Fruit fly (Drosophila melanogaster) whole organism, embryonic: Measurements from ENCODE around the gene frtz.
A peak's percentile ranks its signal among the peaks of the same experiment; 100 is the strongest.

ENCODE experiments used
- CG10462 ChIP-seq: fragments of 200-800 bp; sonication (Bioruptor generic); optimal IDR thresholded peaks from 2 replicates; lab custom pipeline; 2016; ENCODE audit warnings: missing biosample characterization, missing genetic modification characterization
- CG12155 ChIP-seq: fragments of 200-800 bp; sonication (Bioruptor generic); optimal IDR thresholded peaks from 3 replicates; lab custom pipeline; 2016; ENCODE audit warnings: missing biosample characterization, missing genetic modification characterization
- CG12659 ChIP-seq: fragments of 200-800 bp; sonication (Bioruptor generic); optimal IDR thresholded peaks from 3 replicates; lab custom pipeline; 2017; ENCODE audit warnings: mild to moderate bottlenecking, missing biosample characterization, missing genetic modification reagents, missing genetic modification characterization
- CG14014 ChIP-seq: fragments of 200-800 bp; sonication (Bioruptor generic); IDR thresholded peaks from 2 replicates; pipeline ENCODE4 v1.3.6; 2022; ENCODE audit warnings: missing biosample characterization, missing genetic modification characterization
- CG14710 ChIP-seq: fragments of 200-800 bp; sonication (Bioruptor generic); optimal IDR thresholded peaks from 3 replicates; lab custom pipeline; 2019; ENCODE audit warnings: missing biosample characterization, mild to moderate bottlenecking, missing genetic modification characterization, moderate library complexity
- CG14860 ChIP-seq: fragments of 200-800 bp; sonication (Bioruptor generic); IDR thresholded peaks from 3 replicates; pipeline ENCODE4 v1.3.6; 2022; ENCODE audit warnings: missing biosample characterization, missing genetic modification characterization; ENCODE audit not compliant: partially characterized antibody
- CG14965 ChIP-seq: fragments of 200-800 bp; sonication (Bioruptor generic); optimal IDR thresholded peaks from 2 replicates; lab custom pipeline; 2016; ENCODE audit warnings: missing biosample characterization, missing genetic modification characterization, borderline replicate concordance
- CG1529 ChIP-seq: fragments of 200-800 bp; sonication (Bioruptor generic); optimal IDR thresholded peaks from 3 replicates; lab custom pipeline; 2018; ENCODE audit warnings: missing biosample characterization, missing genetic modification characterization
- CG15514 ChIP-seq: fragments of 200-800 bp; sonication (Bioruptor generic); optimal IDR thresholded peaks from 3 replicates; lab custom pipeline; 2017; ENCODE audit warnings: missing biosample characterization, missing genetic modification characterization, mild to moderate bottlenecking, moderate library complexity, missing genetic modification reagents
- CG15696 ChIP-seq: fragments of 200-800 bp; sonication (Bioruptor generic); optimal IDR thresholded peaks from 2 replicates; lab custom pipeline; 2019; ENCODE audit warnings: missing biosample characterization, mild to moderate bottlenecking, missing genetic modification characterization, moderate library complexity
- CG17568 ChIP-seq: fragments of 200-800 bp; sonication (Bioruptor generic); optimal IDR thresholded peaks from 2 replicates; lab custom pipeline; 2018; ENCODE audit warnings: missing biosample characterization, mild to moderate bottlenecking, missing genetic modification characterization, moderate library complexity
- CG2116 ChIP-seq: fragments of 200-800 bp; sonication (Bioruptor generic); optimal IDR thresholded peaks from 3 replicates; lab custom pipeline; 2018; ENCODE audit warnings: missing biosample characterization, mild to moderate bottlenecking, missing genetic modification characterization
- CG2678 ChIP-seq: fragments of 200-800 bp; sonication (Bioruptor generic); optimal IDR thresholded peaks from 3 replicates; lab custom pipeline; 2019; ENCODE audit warnings: missing biosample characterization, mild to moderate bottlenecking, missing genetic modification characterization, moderate library complexity
- CG2712 ChIP-seq: fragments of 200-800 bp; optimal IDR thresholded peaks from 3 replicates; lab custom pipeline; 2019; ENCODE audit warnings: missing biosample characterization, mild to moderate bottlenecking, missing genetic modification characterization, moderate library complexity
- CG3847 ChIP-seq: fragments of 200-800 bp; sonication (Bioruptor generic); IDR thresholded peaks from 2 replicates; pipeline ENCODE4 v1.3.6; 2022; ENCODE audit warnings: missing biosample characterization, missing genetic modification characterization
- CG6272 ChIP-seq: fragments of 200-800 bp; sonication (Bioruptor generic); IDR thresholded peaks from 2 replicates; pipeline ENCODE4 v1.3.6; 2022; ENCODE audit warnings: missing biosample characterization, missing genetic modification characterization
- CG6791 ChIP-seq: fragments of 200-800 bp; sonication (Bioruptor generic); IDR thresholded peaks from 3 replicates; pipeline ENCODE4 v1.3.6; 2022; ENCODE audit warnings: missing biosample characterization, missing genetic modification characterization; ENCODE audit not compliant: partially characterized antibody
- Dip3 ChIP-seq: fragments of 200-800 bp; sonication (Bioruptor generic); optimal IDR thresholded peaks from 3 replicates; lab custom pipeline; 2016; ENCODE audit warnings: missing biosample characterization, missing genetic modification characterization
- Dref ChIP-seq: fragments of 200-800 bp; sonication (Bioruptor generic); IDR thresholded peaks from 2 replicates; pipeline ENCODE4 v1.3.6; 2022; ENCODE audit warnings: missing biosample characterization, missing genetic modification characterization
- Ets97D ChIP-seq: fragments of 200-800 bp; sonication (Bioruptor generic); optimal IDR thresholded peaks from 3 replicates; lab custom pipeline; 2016; ENCODE audit warnings: missing biosample characterization, missing genetic modification characterization
- Hmr ChIP-seq: fragments of 200-800 bp; sonication (Bioruptor generic); optimal IDR thresholded peaks from 3 replicates; lab custom pipeline; 2017; ENCODE audit warnings: mild to moderate bottlenecking, missing biosample characterization, missing genetic modification reagents, missing genetic modification characterization
- Hmx ChIP-seq: fragments of 200-800 bp; sonication (Bioruptor generic); optimal IDR thresholded peaks from 2 replicates; lab custom pipeline; 2016; ENCODE audit warnings: missing biosample characterization, missing genetic modification characterization
- Hsf ChIP-seq: fragments of 200-800 bp; sonication (Bioruptor generic); optimal IDR thresholded peaks from 3 replicates; lab custom pipeline; 2016; ENCODE audit warnings: missing biosample characterization, missing genetic modification characterization
- Lhr ChIP-seq: fragments of 200-800 bp; sonication (Bioruptor generic); optimal IDR thresholded peaks from 3 replicates; lab custom pipeline; 2017; ENCODE audit warnings: mild to moderate bottlenecking, missing biosample characterization, missing genetic modification reagents, missing genetic modification characterization
- Med ChIP-seq: fragments of 200-800 bp; sonication (Bioruptor generic); peaks from one replicate; lab custom pipeline; 2016; ENCODE audit warnings: missing biosample characterization, missing genetic modification characterization, mild to moderate bottlenecking, inconsistent platforms, moderate library complexity
- Neu2 ChIP-seq: fragments of 200-800 bp; sonication (Bioruptor generic); optimal IDR thresholded peaks from 3 replicates; lab custom pipeline; 2016; ENCODE audit warnings: missing biosample characterization, missing genetic modification characterization, borderline replicate concordance
- Scr ChIP-seq: fragments of 200-800 bp; sonication (Bioruptor generic); IDR thresholded peaks from 2 replicates; pipeline ENCODE4 v1.3.6; 2022; ENCODE audit warnings: missing biosample characterization, missing genetic modification characterization; ENCODE audit not compliant: partially characterized antibody
- Taf1 ChIP-seq: fragments of 200-800 bp; sonication (Bioruptor generic); IDR thresholded peaks from 2 replicates; pipeline ENCODE4 v1.3.6; 2022; ENCODE audit warnings: missing biosample characterization, missing genetic modification characterization
- Usf ChIP-seq: fragments of 200-800 bp; sonication (Bioruptor generic); optimal IDR thresholded peaks from 2 replicates; lab custom pipeline; 2017; ENCODE audit warnings: missing genotype, missing biosample characterization, missing genetic modification characterization
- bcd ChIP-seq: fragments of 200-800 bp; sonication (Bioruptor generic); optimal IDR thresholded peaks from 2 replicates; lab custom pipeline; 2017; ENCODE audit warnings: missing biosample characterization, mild to moderate bottlenecking, missing genetic modification characterization
- crp ChIP-seq, 2 experiments: fragments of 200-800 bp; sonication (Bioruptor generic); optimal IDR thresholded peaks; 2 replicates in 1 of 2; 3 replicates in 1 of 2; lab custom pipeline; 2017; ENCODE audit warnings: missing biosample characterization in 2 of 2, missing genetic modification characterization in 2 of 2, mild to moderate bottlenecking in 1 of 2, moderate library complexity in 1 of 2
- dimm ChIP-seq: fragments of 200-800 bp; sonication (Bioruptor generic); IDR thresholded peaks from 2 replicates; pipeline ENCODE4 v1.3.6; 2022; ENCODE audit warnings: missing biosample characterization, missing genetic modification characterization
- fd102C ChIP-seq: fragments of 200-800 bp; sonication (Bioruptor generic); optimal IDR thresholded peaks from 2 replicates; lab custom pipeline; 2018; ENCODE audit warnings: missing biosample characterization, mild to moderate bottlenecking, missing genetic modification characterization, moderate library complexity
- gcm ChIP-seq: fragments of 200-800 bp; sonication (Bioruptor generic); optimal IDR thresholded peaks from 2 replicates; lab custom pipeline; 2019; ENCODE audit warnings: missing biosample characterization, mild to moderate bottlenecking, missing genetic modification characterization, moderate library complexity
- gfzf ChIP-seq: fragments of 200-800 bp; sonication (Bioruptor generic); optimal IDR thresholded peaks from 2 replicates; lab custom pipeline; 2016; ENCODE audit warnings: missing biosample characterization, mild to moderate bottlenecking, missing genetic modification characterization, moderate library complexity
- insv ChIP-seq, 2 experiments: fragments of 200-800 bp; sonication (Bioruptor generic); optimal IDR thresholded peaks; 3 replicates each; lab custom pipeline; 2016 to 2018; ENCODE audit warnings: missing biosample characterization in 2 of 2, missing genetic modification characterization in 2 of 2
- lilli ChIP-seq: fragments of 200-800 bp; sonication (Bioruptor generic); optimal IDR thresholded peaks from 3 replicates; lab custom pipeline; 2016; ENCODE audit warnings: missing biosample characterization, missing genetic modification characterization
- lmd ChIP-seq: fragments of 200-800 bp; sonication (Bioruptor generic); IDR thresholded peaks from 2 replicates; pipeline ENCODE4 v1.3.6; 2022; ENCODE audit warnings: missing biosample characterization, missing genetic modification characterization
- maf-S ChIP-seq: fragments of 200-800 bp; sonication (Bioruptor generic); optimal IDR thresholded peaks from 2 replicates; lab custom pipeline; 2016; ENCODE audit warnings: missing biosample characterization, missing genetic modification characterization
- nerfin-2 ChIP-seq: fragments of 200-800 bp; sonication (Bioruptor generic); IDR thresholded peaks from 2 replicates; pipeline ENCODE4 v1.3.6; 2022; ENCODE audit warnings: missing biosample characterization, missing genetic modification characterization; ENCODE audit not compliant: partially characterized antibody
- ranshi ChIP-seq: fragments of 200-800 bp; sonication (Bioruptor generic); IDR thresholded peaks from 2 replicates; pipeline ENCODE4 v1.3.6; 2022; ENCODE audit warnings: missing biosample characterization, missing genetic modification characterization
- row ChIP-seq: fragments of 200-800 bp; sonication (Bioruptor generic); IDR thresholded peaks from 3 replicates; pipeline ENCODE4 v1.3.6; 2022; ENCODE audit warnings: missing biosample characterization, missing genetic modification characterization
- sna ChIP-seq: fragments of 200-800 bp; sonication (Bioruptor generic); IDR thresholded peaks from 2 replicates; pipeline ENCODE4 v1.3.6; 2022; ENCODE audit warnings: missing biosample characterization, missing genetic modification characterization; ENCODE audit not compliant: partially characterized antibody
- sob ChIP-seq: fragments of 200-800 bp; sonication (Bioruptor generic); IDR thresholded peaks from 2 replicates; pipeline ENCODE4 v1.3.6; 2022; ENCODE audit warnings: missing biosample characterization, missing genetic modification characterization
- tgo ChIP-seq: fragments of 200-800 bp; sonication (Bioruptor generic); IDR thresholded peaks from 3 replicates; pipeline ENCODE4 v1.3.6; 2022; ENCODE audit warnings: missing biosample characterization, missing genetic modification characterization
- tio ChIP-seq: fragments of 200-800 bp; sonication (Bioruptor generic); optimal IDR thresholded peaks from 2 replicates; lab custom pipeline; 2017; ENCODE audit warnings: missing biosample characterization, missing genetic modification characterization, inconsistent platforms
- usp ChIP-seq: fragments of >200 bp; optimal IDR thresholded peaks from 2 replicates; lab custom pipeline; 2017; ENCODE audit warnings: missing biosample characterization, missing genetic modification characterization
- wdn ChIP-seq: fragments of 200-800 bp; sonication (Bioruptor generic); IDR thresholded peaks from 2 replicates; pipeline ENCODE4 v1.3.6; 2022; ENCODE audit warnings: missing biosample characterization, missing genetic modification characterization
- zf30C ChIP-seq: fragments of 200-800 bp; sonication (Bioruptor generic); optimal IDR thresholded peaks from 3 replicates; lab custom pipeline; 2018; ENCODE audit warnings: missing biosample characterization, mild to moderate bottlenecking, missing genetic modification characterization

Gene frtz

DNA sequence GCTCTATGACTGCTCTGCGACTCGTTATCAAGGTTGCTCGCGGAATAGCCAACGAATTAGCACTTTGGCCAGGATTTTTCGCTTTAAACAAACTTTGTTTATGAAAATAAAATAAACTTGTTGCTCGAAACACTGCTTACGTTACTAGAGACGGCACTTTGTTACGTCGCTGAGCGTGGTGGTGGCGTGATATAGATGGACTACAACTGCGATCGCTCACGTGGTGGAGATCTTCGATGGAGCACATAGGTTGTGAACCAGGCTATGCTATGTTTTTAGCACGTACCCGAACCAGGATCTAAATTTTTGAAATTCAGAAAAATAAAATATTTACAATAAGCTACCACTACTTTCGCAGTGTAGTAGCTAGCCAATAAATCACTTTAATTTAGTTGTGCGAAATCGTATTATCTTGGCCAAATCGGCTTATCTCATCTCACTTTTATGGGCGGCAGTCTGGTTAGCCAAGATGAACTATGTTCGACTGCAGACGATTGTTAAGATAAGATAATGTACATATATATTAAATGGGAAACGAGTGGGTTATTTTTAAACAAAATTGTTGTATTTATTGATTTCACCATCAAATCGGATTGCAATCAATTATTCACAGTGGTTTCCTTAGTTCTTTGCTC, at the start of gene frtz (continued):
- TF ChIP-seq CG10462 (GFP tag; lab: Kevin White, UChicago) (no peak), Ets97D (GFP tag; lab: Kevin White, UChicago) (peak; percentile 46), gcm (GFP tag; lab: Kevin White, UChicago) (no peak), sna (peak; percentile 46), Usf (GFP tag; lab: Kevin White, UChicago) (no peak), maf-S (GFP tag; lab: Kevin White, UChicago) (no peak), CG2116 (peak; percentile 1), Dip3 (peak; percentile 33), CG17568 (no peak), CG2712 (tag; lab: Kevin White, UChicago) (peak; percentile 6), CG6791 (GFP tag; lab: Robert Waterston, UW) (peak; percentile 83), CG1529 (GFP tag; lab: Kevin White, UChicago) (no peak), Lhr (peak; percentile 78), bcd (GFP tag; lab: Kevin White, UChicago) (peak; percentile 21), nerfin-2 (peak; percentile 49), CG6272 (no peak), wdn (GFP tag; lab: Robert Waterston, UW) (0 out of 2 replicates have a peak, but pooled peaks have one; percentile 9), dimm (GFP tag; lab: Robert Waterston, UW) (no peak), CG14965 (GFP tag; lab: Kevin White, UChicago) (no peak), Dref (peak; percentile 53), Hmr (GFP tag; lab: Kevin White, UChicago) (peak; percentile 74), CG2678 (tag; lab: Kevin White, UChicago) (no peak), Hsf (GFP tag; lab: Kevin White, UChicago) (no peak), fd102C (GFP tag; lab: Kevin White, UChicago) (no peak), sob (peak; percentile 49; the same call in 1 of the 2 replicates), crp (GFP tag; optimal IDR thresholded peaks at IDR 0.05; lab: Kevin White, UChicago) (no peak), Med (GFP tag; lab: Kevin White, UChicago) (peak; percentile 88), Taf1 (GFP tag; lab: Robert Waterston, UW) (no peak), row (GFP tag; lab: Robert Waterston, UW) (peak; percentile 61), tio (GFP tag; lab: Kevin White, UChicago) (no peak), lmd (GFP tag; lab: Robert Waterston, UW) (no peak), Neu2 (no peak), CG12155 (GFP tag; lab: Kevin White, UChicago) (peak; percentile 29), CG14860 (peak; percentile 59; the same call in 2 of the 3 replicates), tgo (GFP tag; lab: Robert Waterston, UW) (no peak), CG3847 (peak; percentile 19; the same call in 1 of the 2 replicates), zf30C (GFP tag; lab: Kevin White, UChicago) (no peak), usp (no peak), Hmx (GFP tag; lab: Kevin White, UChicago) (no peak), gfzf (peak; percentile 51), ranshi (GFP tag; lab: Robert Waterston, UW) (no peak), CG15514 (GFP tag; lab: Kevin White, UChicago) (peak; percentile 73), CG14710 (tag; lab: Kevin White, UChicago) (peak; percentile 38), lilli (peak; percentile 19), Scr (GFP tag; lab: Robert Waterston, UW) (peak; percentile 78), CG12659 (GFP tag; lab: Kevin White, UChicago) (peak; percentile 43), insv (GFP tag; optimal IDR thresholded peaks at IDR 0.05; lab: Kevin White, UChicago) (no peak), CG14014 (GFP tag; lab: Robert Waterston, UW) (0 out of 2 replicates have a peak, but pooled peaks have one; percentile 5), CG15696 (tag; lab: Kevin White, UChicago) (no peak)
